Fruit fly (Drosophila melanogaster) Kc167 (cell line): ENCODE data around the gene Pvf2.

Experiments
- Myc ChIP-seq: fragments of >200 bp; optimal IDR thresholded peaks from 2 replicates; lab custom pipeline; 2017; ENCODE audit warnings: missing external identifiers
- h ChIP-seq: fragments of >200 bp; optimal IDR thresholded peaks from 3 replicates; lab custom pipeline; 2018; ENCODE audit warnings: missing external identifiers
- insv ChIP-seq: fragments of >200 bp; optimal IDR thresholded peaks from 3 replicates; lab custom pipeline; 2018; ENCODE audit warnings: missing external identifiers
- psq ChIP-seq: fragments of >200 bp; optimal IDR thresholded peaks from 2 replicates; lab custom pipeline; 2017; ENCODE audit warnings: missing external identifiers
- ttk ChIP-seq: sonication (Bioruptor generic); optimal IDR thresholded peaks from 2 replicates; lab custom pipeline; 2017; ENCODE audit warnings: missing external identifiers

- TF ChIP-seq psq = no peak
- TF ChIP-seq ttk (lab: Kevin White, UChicago) = no peak
- TF ChIP-seq insv (lab: Kevin White, UChicago) = no peak
- TF ChIP-seq h (lab: Kevin White, UChicago) = no peak
- TF ChIP-seq Myc (lab: Kevin White, UChicago) = no peak
Observed at dm6 chr2L:7125209-7125752, 40.8 kb upstream of the Pvf2 start.
